Worm (Caenorhabditis elegans): ENCODE results near the gene sas-5.

Gene sas-5

DNA sequence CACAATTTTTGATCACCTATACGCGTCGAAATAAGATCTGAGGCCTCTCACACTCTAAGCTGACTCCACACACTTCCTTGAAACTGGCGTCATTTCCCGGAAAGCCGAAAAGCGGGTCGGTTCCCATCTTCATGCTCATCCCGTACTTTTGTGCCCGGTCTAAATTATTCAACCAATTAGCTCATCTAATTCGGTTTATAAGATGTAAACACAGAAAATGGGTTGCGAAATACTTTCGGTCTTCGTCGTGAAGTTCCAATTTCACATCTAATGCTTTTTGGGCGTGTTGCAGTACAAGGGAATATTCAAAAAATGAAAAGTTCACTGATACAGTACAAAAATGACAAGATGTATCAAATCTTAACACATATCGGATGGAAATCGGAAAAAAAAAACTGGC, 20.6 kb downstream of the sas-5 start:
- TF ChIP-seq unc-55 (GFP tag; optimal IDR thresholded peaks at IDR 0.05) (no peak), unc-86 (tag; optimal IDR thresholded peaks at IDR 0.05) (no peak), dmd-4 (tag; optimal IDR thresholded peaks at IDR 0.05; ENCODE audit: borderline replicate concordance) (no peak), pax-1 (tag; optimal IDR thresholded peaks at IDR 0.05) (no peak), ttx-3 (tag; optimal IDR thresholded peaks at IDR 0.05) (no peak), ceh-6 (GFP tag; optimal IDR thresholded peaks at IDR 0.05) (no peak), ceh-48 (tag; optimal IDR thresholded peaks at IDR 0.05) (no peak), T23F11.4 (GFP tag; optimal IDR thresholded peaks at IDR 0.05) (no peak), rnt-1 (tag; optimal IDR thresholded peaks at IDR 0.05) (no peak), ceh-31 (tag; optimal IDR thresholded peaks at IDR 0.05) (no peak), zip-5 (tag; optimal IDR thresholded peaks at IDR 0.05) (no peak), pqm-1 (tag; optimal IDR thresholded peaks at IDR 0.05) (no peak)

DNA sequence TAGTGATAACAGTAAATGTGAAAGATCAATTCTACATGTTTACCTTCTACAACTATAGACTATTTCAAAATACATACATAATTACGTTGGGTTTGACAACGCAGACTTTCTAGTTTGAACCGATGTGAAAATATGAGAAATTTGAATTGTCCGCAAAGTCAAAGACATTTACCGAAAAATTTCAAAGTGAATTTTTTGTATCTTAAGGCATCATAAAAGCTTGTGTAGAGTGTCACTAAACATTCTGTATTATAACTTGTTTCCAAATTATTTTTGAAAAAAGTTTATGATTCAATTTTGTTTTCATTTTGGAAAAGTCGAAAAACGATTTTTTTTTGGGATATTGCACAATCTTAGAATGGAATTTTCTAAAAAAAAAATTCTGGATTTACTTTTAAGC, 25.1 kb downstream of the sas-5 start:
- TF ChIP-seq unc-42 (tag; optimal IDR thresholded peaks at IDR 0.05) (no peak), ceh-19 (GFP tag; optimal IDR thresholded peaks at IDR 0.05) (no peak), C08G9.2 (tag; optimal IDR thresholded peaks at IDR 0.05) (no peak), che-1 (tag; optimal IDR thresholded peaks at IDR 0.05) (no peak), madf-2 (tag; optimal IDR thresholded peaks at IDR 0.05) (no peak), T23F11.4 (GFP tag; optimal IDR thresholded peaks at IDR 0.05) (no peak), unc-86 (tag; optimal IDR thresholded peaks at IDR 0.05) (no peak)

DNA sequence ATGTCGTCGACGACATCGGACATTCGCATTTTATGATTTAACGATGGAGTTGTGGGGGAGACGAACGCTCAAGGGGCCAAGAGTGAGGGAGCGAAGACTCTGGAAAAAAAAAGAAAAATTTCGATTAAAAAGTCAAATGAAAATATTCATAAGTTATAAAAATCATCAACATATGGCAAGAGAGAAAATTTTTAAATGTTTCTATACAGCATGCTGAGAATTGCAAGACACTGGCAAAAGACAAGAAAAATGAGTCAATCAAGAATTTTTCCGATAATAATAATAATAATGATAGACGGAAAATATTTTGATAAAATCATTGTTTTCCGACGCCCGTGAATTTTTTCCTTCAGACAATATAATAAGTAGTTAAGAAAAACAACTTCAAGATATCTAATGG, 26.7 kb downstream of the sas-5 start, which contains the start of gene sipa-1:
Gene sipa-1 (minus strand): TSS at position 101 of the 400 bp plus-strand sequence.
- TF ChIP-seq ttx-3 (tag; optimal IDR thresholded peaks at IDR 0.05) (no peak), sdc-2 (tag; optimal IDR thresholded peaks at IDR 0.05) (no peak), hlh-13 (GFP tag; optimal IDR thresholded peaks at IDR 0.05) (no peak), pag-3 (tag; optimal IDR thresholded peaks at IDR 0.05; ENCODE audit: borderline replicate concordance) (no peak), odd-2 (tag; optimal IDR thresholded peaks at IDR 0.05) (no peak), nhr-11 (tag; optimal IDR thresholded peaks at IDR 0.05) (no peak), hlh-8 (tag; optimal IDR thresholded peaks at IDR 0.05) (no peak), pros-1 (tag; optimal IDR thresholded peaks at IDR 0.05) (no peak), tbx-7 (tag; optimal IDR thresholded peaks at IDR 0.05) (no peak), hlh-30 (tag; optimal IDR thresholded peaks at IDR 0.05; ENCODE audit: insufficient read depth) (no peak), unc-86 (tag; optimal IDR thresholded peaks at IDR 0.05) (no peak), ref-2 (tag; optimal IDR thresholded peaks at IDR 0.05) (no peak), ceh-9 (tag; optimal IDR thresholded peaks at IDR 0.05) (no peak), pax-1 (tag; optimal IDR thresholded peaks at IDR 0.05) (no peak), ceh-22 (tag; optimal IDR thresholded peaks at IDR 0.05) (no peak), elt-2 (tag; optimal IDR thresholded peaks at IDR 0.05) (no peak), hlh-15 (tag; optimal IDR thresholded peaks at IDR 0.05) (no peak), fax-1 (tag; optimal IDR thresholded peaks at IDR 0.05) (no peak)

DNA sequence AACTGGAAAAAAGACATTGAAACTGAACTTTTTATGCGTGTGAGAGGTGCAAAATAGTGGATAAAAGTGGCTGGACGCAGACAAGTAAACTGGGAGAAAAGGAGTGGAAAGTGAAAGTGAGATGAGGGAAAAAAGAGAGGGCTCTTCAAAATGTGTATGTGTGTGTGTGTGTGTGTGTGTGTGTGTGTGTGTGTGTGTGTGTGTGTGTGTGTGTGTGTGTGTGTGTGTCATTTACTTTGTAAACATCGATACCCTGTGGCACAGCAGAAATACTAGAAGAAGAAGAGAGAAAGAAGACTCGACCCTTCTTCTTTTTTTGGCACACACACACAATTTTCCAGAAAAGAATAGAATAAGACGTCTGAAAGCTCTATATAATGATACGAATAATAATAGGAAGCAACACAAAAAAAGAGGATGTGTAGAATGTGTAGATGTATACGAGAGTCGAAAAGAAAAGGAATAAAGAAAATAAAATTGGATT, 28.1 kb downstream of the sas-5 start:
- TF ChIP-seq pat-9 (tag; optimal IDR thresholded peaks at IDR 0.05) (peak; percentile 1), ceh-6 (GFP tag; optimal IDR thresholded peaks at IDR 0.05) (no peak), unc-42 (tag; optimal IDR thresholded peaks at IDR 0.05) (peak; percentile 75), pha-4 (tag; optimal IDR thresholded peaks at IDR 0.05) (no peak), hlh-13 (GFP tag; optimal IDR thresholded peaks at IDR 0.05) (peak; percentile 17), F13H6.1 (tag; optimal IDR thresholded peaks at IDR 0.05) (no peak), ceh-18 (tag; optimal IDR thresholded peaks at IDR 0.05) (peak; percentile 75), ceh-30 (tag; optimal IDR thresholded peaks at IDR 0.05) (no peak), nfya-1 (tag; optimal IDR thresholded peaks at IDR 0.05) (peak; percentile 17)

Measured in whole organism, late embryonic.